Worm (Caenorhabditis elegans): ENCODE measurements around the gene che-6.

DNA sequence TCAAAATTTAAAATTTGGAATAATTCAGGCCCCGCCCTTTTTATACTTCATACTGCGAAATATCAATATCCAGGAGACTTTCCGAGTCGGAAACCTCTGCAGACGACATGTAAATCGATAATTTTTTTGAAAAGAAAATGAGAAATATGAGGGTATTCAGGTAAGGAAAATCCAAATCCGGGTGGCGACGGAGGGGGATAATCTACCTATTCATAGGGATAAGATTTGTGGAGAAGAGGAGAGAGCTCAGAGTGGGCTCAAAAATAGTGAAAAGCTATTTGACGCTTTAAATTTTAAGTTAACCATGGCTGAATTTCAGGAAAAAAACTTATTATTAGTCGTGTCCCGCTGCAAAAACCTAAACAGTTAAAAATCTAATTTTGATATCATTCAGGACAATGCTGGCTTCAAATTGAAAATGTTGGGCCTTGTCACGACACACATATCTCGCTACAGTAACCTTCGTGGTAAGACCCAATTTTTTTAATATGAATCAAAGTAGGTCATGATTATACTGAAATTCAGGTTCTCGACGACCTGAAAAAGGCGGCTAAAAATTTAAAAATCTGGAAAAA is at the start of gene che-6:
- TF ChIP-seq ama-1 (optimal IDR thresholded peaks at IDR 0.05) (no peak), hmbx-1 (tag; optimal IDR thresholded peaks at IDR 0.05) (no peak), flt-1 (GFP tag; IDR thresholded peaks at IDR 0.05) (no peak), pes-1 (GFP tag; IDR thresholded peaks at IDR 0.05) (no peak), scrt-1 (GFP tag; IDR thresholded peaks at IDR 0.05) (no peak)

Measured in whole organism, early embryonic.